Worm (Caenorhabditis elegans) whole organism, L2 larva: ENCODE results near the gene ZK856.5.
A peak's percentile ranks its signal among the peaks of the same experiment; 100 is the strongest.

Source experiments
- C34F6.9 ChIP-seq: fragments of 150-350 bp; optimal IDR thresholded peaks from 2 replicates; lab custom pipeline; 2014; ENCODE audit warnings: missing biosample characterization, missing genetic modification characterization
- F13H6.1 ChIP-seq: sonication (generic microtip); optimal IDR thresholded peaks from 2 replicates; lab custom pipeline; 2016; ENCODE audit warnings: missing genetic modification characterization, missing compliant biosample characterization
- R02D3.7 ChIP-seq: fragments of 150-350 bp; optimal IDR thresholded peaks from 2 replicates; lab custom pipeline; 2014; ENCODE audit warnings: missing biosample characterization, missing genetic modification characterization
- Y55F3AM.14 ChIP-seq: fragments of 200-800 bp; sonication (Bioruptor generic); optimal IDR thresholded peaks from 2 replicates; lab custom pipeline; 2018; ENCODE audit warnings: mild to moderate bottlenecking, missing genetic modification characterization, missing compliant biosample characterization
- ZK546.5 ChIP-seq: sonication (generic microtip); optimal IDR thresholded peaks from 2 replicates; lab custom pipeline; 2017; ENCODE audit warnings: missing biosample characterization, missing genetic modification characterization
- alr-1 ChIP-seq: fragments of 150-350 bp; optimal IDR thresholded peaks from 2 replicates; lab custom pipeline; 2014; ENCODE audit warnings: missing biosample characterization, missing genetic modification characterization
- aly-2 ChIP-seq: fragments of 150-350 bp; optimal IDR thresholded peaks from 2 replicates; lab custom pipeline; 2014; ENCODE audit warnings: missing biosample characterization, missing genetic modification characterization
- ama-1 ChIP-seq: fragments of 150-350 bp; optimal IDR thresholded peaks from 2 replicates; lab custom pipeline; 2018; ENCODE audit warnings: inconsistent platforms
- ceh-16 ChIP-seq: fragments of 150-350 bp; optimal IDR thresholded peaks from 2 replicates; lab custom pipeline; 2014; ENCODE audit warnings: missing biosample characterization, missing genetic modification characterization
- ceh-82 ChIP-seq: fragments of 150-350 bp; optimal IDR thresholded peaks from 2 replicates; lab custom pipeline; 2014; ENCODE audit warnings: missing biosample characterization, missing genetic modification characterization
- crh-2 ChIP-seq: sonication (generic microtip); optimal IDR thresholded peaks from 2 replicates; lab custom pipeline; 2017; ENCODE audit warnings: missing biosample characterization, missing genetic modification characterization
- dmd-4 ChIP-seq: sonication (generic microtip); optimal IDR thresholded peaks from 2 replicates; lab custom pipeline; 2017; ENCODE audit warnings: missing biosample characterization, missing genetic modification characterization
- egl-27 ChIP-seq: sonication (generic microtip); optimal IDR thresholded peaks from 3 replicates; lab custom pipeline; 2017; ENCODE audit warnings: missing biosample characterization, missing genetic modification reagents, missing genetic modification characterization
- elt-1 ChIP-seq: fragments of 150-350 bp; optimal IDR thresholded peaks from 2 replicates; lab custom pipeline; 2014; ENCODE audit warnings: missing biosample characterization, missing genetic modification characterization
- elt-3 ChIP-seq: sonication (generic microtip); optimal IDR thresholded peaks from 2 replicates; lab custom pipeline; 2017; ENCODE audit warnings: missing biosample characterization, missing genetic modification characterization
- gmeb-1 ChIP-seq: fragments of 150-350 bp; optimal IDR thresholded peaks from 2 replicates; lab custom pipeline; 2014; ENCODE audit warnings: missing biosample characterization, missing genetic modification characterization
- lin-11 ChIP-seq: fragments of 150-350 bp; sonication (generic microtip); optimal IDR thresholded peaks from 2 replicates; lab custom pipeline; 2014; ENCODE audit warnings: missing biosample characterization, missing genetic modification characterization, inconsistent platforms, mixed read lengths
- lin-13 ChIP-seq: fragments of 150-350 bp; optimal IDR thresholded peaks from 2 replicates; lab custom pipeline; 2014; ENCODE audit warnings: missing biosample characterization, missing genetic modification reagents, missing genetic modification characterization
- lin-39 ChIP-seq: fragments of 150-350 bp; optimal IDR thresholded peaks from 2 replicates; lab custom pipeline; 2014; ENCODE audit warnings: missing biosample characterization, missing genetic modification reagents, missing genetic modification characterization
- lsy-2 ChIP-seq, 2 experiments: fragments of 150-350 bp in 1 of 2; sonication (generic microtip) in 1 of 2; optimal IDR thresholded peaks; 2 replicates each; lab custom pipeline; 2014 to 2017; ENCODE audit warnings: missing biosample characterization in 2 of 2, missing genetic modification characterization in 2 of 2
- mab-5 ChIP-seq: fragments of 150-350 bp; optimal IDR thresholded peaks from 2 replicates; lab custom pipeline; 2014; ENCODE audit warnings: missing biosample characterization, missing genetic modification characterization
- mbf-1 ChIP-seq: sonication (generic microtip); optimal IDR thresholded peaks from 2 replicates; lab custom pipeline; 2017; ENCODE audit warnings: missing biosample characterization, missing genetic modification characterization
- mdl-1 ChIP-seq, 2 experiments: fragments of 150-350 bp in 1 of 2; sonication (generic microtip) in 1 of 2; optimal IDR thresholded peaks; 2 replicates each; lab custom pipeline; 2017; ENCODE audit warnings: missing biosample characterization in 2 of 2, missing genetic modification characterization in 2 of 2
- nhr-10 ChIP-seq: sonication (generic microtip); optimal IDR thresholded peaks from 2 replicates; lab custom pipeline; 2017; ENCODE audit warnings: missing biosample characterization, missing genetic modification characterization
- nhr-11 ChIP-seq: fragments of 150-350 bp; optimal IDR thresholded peaks from 2 replicates; lab custom pipeline; 2014; ENCODE audit warnings: missing biosample characterization, missing genetic modification characterization
- nhr-129 ChIP-seq: fragments of 150-350 bp; optimal IDR thresholded peaks from 2 replicates; lab custom pipeline; 2014; ENCODE audit warnings: missing biosample characterization, missing genetic modification characterization
- nhr-21 ChIP-seq: fragments of 150-350 bp; optimal IDR thresholded peaks from 2 replicates; lab custom pipeline; 2014; ENCODE audit warnings: missing biosample characterization, missing genetic modification characterization
- nhr-23 ChIP-seq: fragments of 150-350 bp; optimal IDR thresholded peaks from 2 replicates; lab custom pipeline; 2014; ENCODE audit warnings: missing biosample characterization, missing genetic modification reagents, missing genetic modification characterization
- nhr-237 ChIP-seq: fragments of 150-350 bp; optimal IDR thresholded peaks from 2 replicates; lab custom pipeline; 2014; ENCODE audit warnings: missing biosample characterization, missing genetic modification characterization
- nhr-25 ChIP-seq: fragments of 150-350 bp; sonication (generic microtip); optimal IDR thresholded peaks from 3 replicates; lab custom pipeline; 2014; ENCODE audit warnings: missing biosample characterization, missing genetic modification characterization
- nhr-6 ChIP-seq: fragments of 150-350 bp; optimal IDR thresholded peaks from 2 replicates; lab custom pipeline; 2014; ENCODE audit warnings: missing biosample characterization, missing genetic modification characterization
- nhr-77 ChIP-seq: fragments of 150-350 bp; optimal IDR thresholded peaks from 2 replicates; lab custom pipeline; 2014; ENCODE audit warnings: missing biosample characterization, missing genetic modification characterization
- peb-1 ChIP-seq: fragments of 150-350 bp; optimal IDR thresholded peaks from 2 replicates; lab custom pipeline; 2014; ENCODE audit warnings: missing biosample characterization, missing genetic modification characterization
- sem-4 ChIP-seq: fragments of 150-350 bp; optimal IDR thresholded peaks from 2 replicates; lab custom pipeline; 2014; ENCODE audit warnings: missing biosample characterization, missing genetic modification reagents, missing genetic modification characterization
- skn-1 ChIP-seq: sonication (generic microtip); optimal IDR thresholded peaks from 2 replicates; lab custom pipeline; 2017; ENCODE audit warnings: missing biosample characterization, missing genetic modification characterization
- sma-3 ChIP-seq: sonication (generic microtip); optimal IDR thresholded peaks from 2 replicates; lab custom pipeline; 2016; ENCODE audit warnings: missing genetic modification reagents, missing genetic modification characterization, missing compliant biosample characterization
- sma-9 ChIP-seq, 2 experiments: fragments of 150-350 bp in 1 of 2; sonication (generic microtip) in 1 of 2; optimal IDR thresholded peaks; 2 replicates each; lab custom pipeline; 2014 to 2016; ENCODE audit warnings: missing genetic modification characterization in 2 of 2, mild to moderate bottlenecking in 1 of 2, missing biosample characterization in 1 of 2, missing compliant biosample characterization in 1 of 2, missing genetic modification reagents in 1 of 2, moderate library complexity in 1 of 2
- unc-39 ChIP-seq: fragments of 150-350 bp; optimal IDR thresholded peaks from 2 replicates; lab custom pipeline; 2014; ENCODE audit warnings: missing biosample characterization, missing genetic modification characterization
- unc-55 ChIP-seq: fragments of 150-350 bp; sonication (generic microtip); optimal IDR thresholded peaks from 3 replicates; lab custom pipeline; 2014; ENCODE audit warnings: missing biosample characterization, missing genetic modification reagents, missing genetic modification characterization
- unc-62 ChIP-seq: fragments of 150-350 bp; optimal IDR thresholded peaks from 2 replicates; lab custom pipeline; 2014; ENCODE audit warnings: missing biosample characterization, missing genetic modification reagents, missing genetic modification characterization
- zag-1 ChIP-seq: fragments of 150-350 bp; optimal IDR thresholded peaks from 2 replicates; lab custom pipeline; 2014; ENCODE audit warnings: missing biosample characterization, missing genetic modification characterization
- ztf-1 ChIP-seq: fragments of 200-800 bp; sonication (Bioruptor generic); conservative IDR thresholded peaks from 2 replicates; pipeline ENCODE4 v1.3.6; 2022; ENCODE audit warnings: missing genetic modification characterization, missing compliant biosample characterization
- ztf-11 ChIP-seq: sonication (generic microtip); optimal IDR thresholded peaks from 2 replicates; lab custom pipeline; 2017; ENCODE audit warnings: missing biosample characterization, missing genetic modification characterization
- ztf-4 ChIP-seq: fragments of 150-350 bp; optimal IDR thresholded peaks from 2 replicates; lab custom pipeline; 2014; ENCODE audit warnings: missing biosample characterization, missing genetic modification characterization

ZK856.5 gene

DNA sequence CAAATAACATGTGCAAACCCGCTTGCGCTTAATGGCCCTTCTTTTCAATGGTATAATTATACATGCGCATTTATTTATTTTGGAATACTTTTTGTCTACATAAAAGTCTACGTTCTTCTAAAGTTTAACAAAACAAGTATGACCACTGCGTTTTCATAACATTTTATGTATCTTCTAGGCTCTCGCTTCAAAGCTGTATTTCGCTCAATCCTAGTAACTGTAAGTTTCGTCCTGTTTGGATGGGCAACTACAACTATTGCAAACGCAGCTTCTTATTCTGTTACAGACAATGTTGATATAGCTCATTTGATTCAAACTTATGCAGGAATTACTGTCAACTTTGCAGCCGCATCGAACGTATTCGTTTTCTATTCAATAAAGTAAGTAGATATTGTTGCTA lies 40.2 kb downstream of the ZK856.5 start, which contains the start of gene srsx-27:
Gene srsx-27 (plus strand): TSS at position 301 of the 400 bp plus-strand sequence.
- no peak for TF ChIP-seq egl-27 (tag; lab: Kevin White, UChicago)
- no peak for TF ChIP-seq crh-2 (tag; lab: Kevin White, UChicago)
- no peak for TF ChIP-seq F13H6.1 (tag; lab: Kevin White, UChicago)
- TF ChIP-seq ceh-82 (tag; lab: Kevin White, UChicago) = no peak
- no peak for TF ChIP-seq unc-39 (tag; lab: Kevin White, UChicago)
- no peak for TF ChIP-seq C34F6.9 (tag; lab: Kevin White, UChicago)
- no peak for TF ChIP-seq lsy-2 (tag; optimal IDR thresholded peaks at IDR 0.05; lab: Kevin White, UChicago)
- no peak for TF ChIP-seq mab-5
- no peak for TF ChIP-seq nhr-21 (tag; lab: Kevin White, UChicago)
- TF ChIP-seq skn-1 (tag; lab: Kevin White, UChicago) = no peak
- TF ChIP-seq aly-2 (tag; lab: Kevin White, UChicago) = no peak
- TF ChIP-seq, all 48 proteins: peak for 0

DNA sequence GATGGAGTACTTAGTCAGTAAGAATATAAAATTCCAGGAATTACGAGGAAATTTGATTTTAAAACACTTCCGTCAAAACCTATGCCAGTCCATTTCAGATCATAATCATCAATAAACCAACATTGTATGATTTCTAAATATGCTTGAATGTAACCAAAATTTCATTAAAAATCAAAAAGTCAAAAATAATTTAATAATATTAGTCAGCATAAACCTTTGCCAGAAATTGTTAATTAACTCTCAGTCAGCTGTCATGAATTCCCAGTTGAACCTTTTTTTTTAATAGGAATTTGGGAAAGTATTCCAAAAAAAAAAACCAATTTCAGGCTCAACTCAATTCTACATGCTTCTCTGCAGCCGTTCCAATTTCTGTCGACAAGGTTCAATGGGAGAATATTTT lies 41.6 kb downstream of the ZK856.5 start, which contains the start of gene srsx-26:
Gene srsx-26 (plus strand): TSS at position 301 of the 400 bp plus-strand sequence.
- TF ChIP-seq Y55F3AM.14 (GFP tag; lab: Kevin White, UChicago) (no peak), egl-27 (tag; lab: Kevin White, UChicago) (no peak), nhr-23 (tag; lab: Kevin White, UChicago) (no peak), dmd-4 (tag; lab: Kevin White, UChicago) (no peak), lsy-2 (tag; optimal IDR thresholded peaks at IDR 0.05; lab: Kevin White, UChicago) (no peak), ztf-1 (GFP tag; lab: Robert Waterston, UW) (no peak), R02D3.7 (tag; lab: Kevin White, UChicago) (no peak), nhr-10 (tag; lab: Kevin White, UChicago) (no peak), peb-1 (tag; lab: Kevin White, UChicago) (no peak), elt-3 (no peak), C34F6.9 (tag; lab: Kevin White, UChicago) (no peak), mbf-1 (tag; lab: Kevin White, UChicago) (no peak), nhr-237 (tag; lab: Kevin White, UChicago) (no peak), zag-1 (tag; lab: Kevin White, UChicago) (no peak), sma-9 (GFP tag; optimal IDR thresholded peaks at IDR 0.05; lab: Kevin White, UChicago) (no peak), sma-9 (tag; optimal IDR thresholded peaks at IDR 0.05; lab: Kevin White, UChicago) (no peak), nhr-21 (tag; lab: Kevin White, UChicago) (no peak), nhr-77 (tag; lab: Kevin White, UChicago) (no peak)

DNA sequence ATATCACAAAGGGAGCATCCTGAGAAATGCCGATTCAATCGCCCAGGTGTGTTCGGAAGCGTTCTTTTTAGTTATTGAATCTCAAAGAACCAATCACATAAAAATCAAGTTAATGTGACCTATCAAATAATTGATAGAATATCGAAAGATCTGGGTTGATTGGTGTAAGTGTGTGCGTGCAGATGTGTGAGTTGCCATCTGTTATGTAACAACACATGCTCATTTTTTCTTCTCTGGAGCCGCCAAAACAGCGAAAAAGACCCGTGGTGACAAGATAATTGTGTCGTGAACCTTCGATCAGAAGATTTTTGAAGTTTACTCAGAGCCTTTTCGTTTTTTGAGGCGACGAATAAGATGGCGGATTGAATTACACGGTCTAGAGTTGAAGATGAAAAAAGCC lies 43.1 kb downstream of the ZK856.5 start:
- peak; percentile 37 for TF ChIP-seq C34F6.9 (tag; lab: Kevin White, UChicago)
- TF ChIP-seq sem-4 = peak; percentile 35
- no peak for TF ChIP-seq nhr-11 (tag; lab: Kevin White, UChicago)
- TF ChIP-seq nhr-6 (tag; lab: Kevin White, UChicago) = no peak
- no peak for TF ChIP-seq nhr-77 (tag; lab: Kevin White, UChicago)
- no peak for TF ChIP-seq elt-1
- TF ChIP-seq F13H6.1 (tag; lab: Kevin White, UChicago) = peak; percentile 56
- no peak for TF ChIP-seq aly-2 (tag; lab: Kevin White, UChicago)
- TF ChIP-seq nhr-10 (tag; lab: Kevin White, UChicago) = no peak
- TF ChIP-seq unc-39 (tag; lab: Kevin White, UChicago) = no peak
- no peak for TF ChIP-seq unc-62 (GFP tag; lab: Kevin White, UChicago)
- no peak for TF ChIP-seq ama-1 (lab: Kevin White, UChicago)
- TF ChIP-seq R02D3.7 (tag; lab: Kevin White, UChicago) = no peak
- no peak for TF ChIP-seq ZK546.5 (tag; lab: Kevin White, UChicago)
- no peak for TF ChIP-seq sma-3
- no peak for TF ChIP-seq nhr-21 (tag; lab: Kevin White, UChicago)
- no peak for TF ChIP-seq ztf-4 (tag; lab: Kevin White, UChicago)
- TF ChIP-seq lsy-2 (tag; optimal IDR thresholded peaks at IDR 0.05; lab: Kevin White, UChicago) = peak in 1 of 2 experiments; percentile 12
- no peak for TF ChIP-seq nhr-25 (tag; lab: Kevin White, UChicago)
- TF ChIP-seq ceh-16 (tag; lab: Kevin White, UChicago) = no peak
- no peak for TF ChIP-seq lin-11 (tag; lab: Kevin White, UChicago)
- no peak for TF ChIP-seq egl-27 (tag; lab: Kevin White, UChicago)
- TF ChIP-seq peb-1 (tag; lab: Kevin White, UChicago) = no peak
- TF ChIP-seq sma-9 (GFP tag; optimal IDR thresholded peaks at IDR 0.05; lab: Kevin White, UChicago) = peak; percentile 40
- TF ChIP-seq sma-9 (tag; optimal IDR thresholded peaks at IDR 0.05; lab: Kevin White, UChicago) = no peak
- peak; percentile 71 for TF ChIP-seq nhr-129 (tag; lab: Kevin White, UChicago)
- TF ChIP-seq mdl-1 (tag; optimal IDR thresholded peaks at IDR 0.05; lab: Kevin White, UChicago) = no peak
- TF ChIP-seq ztf-11 (tag; lab: Kevin White, UChicago) = no peak
- TF ChIP-seq skn-1 (tag; lab: Kevin White, UChicago) = no peak
- no peak for TF ChIP-seq unc-55
- no peak for TF ChIP-seq mbf-1 (tag; lab: Kevin White, UChicago)
- no peak for TF ChIP-seq elt-3
- TF ChIP-seq mab-5 = no peak
- no peak for TF ChIP-seq lin-13 (GFP tag; lab: Kevin White, UChicago)
- TF ChIP-seq gmeb-1 = no peak
- TF ChIP-seq lin-39 (tag; lab: Kevin White, UChicago) = no peak
- no peak for TF ChIP-seq alr-1
- no peak for TF ChIP-seq ceh-82 (tag; lab: Kevin White, UChicago)
